Worm (Caenorhabditis elegans): ENCODE results near the gene ZK84.5.

The ZK84.5 gene

ce11 chrII:6061495-6061894 lies 45.2 kb upstream of the ZK84.5 start (continued):
- TF ChIP-seq nhr-71 (tag; optimal IDR thresholded peaks at IDR 0.05) (peak; percentile 95), fkh-4 (tag; optimal IDR thresholded peaks at IDR 0.05; ENCODE audit: borderline replicate concordance) (peak; percentile 97), fkh-10 (GFP tag; optimal IDR thresholded peaks at IDR 0.05) (no peak), snu-23 (GFP tag; optimal IDR thresholded peaks at IDR 0.05) (peak; percentile 93), nhr-12 (tag; optimal IDR thresholded peaks at IDR 0.05) (no peak), lir-3 (tag; optimal IDR thresholded peaks at IDR 0.05; ENCODE audit: poor library complexity) (peak; percentile 98), dpl-1 (GFP tag; optimal IDR thresholded peaks at IDR 0.05) (peak; percentile 95 to 98 (median 97)), fkh-8 (tag; optimal IDR thresholded peaks at IDR 0.05) (peak; percentile 73), ceh-8 (GFP tag; optimal IDR thresholded peaks at IDR 0.05) (peak; percentile 84), Y116A8C.19 (tag; optimal IDR thresholded peaks at IDR 0.05; ENCODE audit: borderline replicate concordance) (peak; percentile 95), zag-1 (tag; optimal IDR thresholded peaks at IDR 0.05) (no peak), efl-1 (optimal IDR thresholded peaks at IDR 0.05) (peak; percentile 98 to 99), efl-1 (GFP tag; optimal IDR thresholded peaks at IDR 0.05 in 1 of 2) (peak; percentile 97 to 100), alr-1 (tag; optimal IDR thresholded peaks at IDR 0.05; ENCODE audit: borderline replicate concordance) (no peak), lin-15B (tag; optimal IDR thresholded peaks at IDR 0.05) (peak; percentile 63), efl-3 (GFP tag; optimal IDR thresholded peaks at IDR 0.05) (peak; percentile 73), pag-3 (tag; optimal IDR thresholded peaks at IDR 0.05; ENCODE audit: borderline replicate concordance, insufficient read depth) (no peak), dsc-1 (tag; optimal IDR thresholded peaks at IDR 0.05) (peak; percentile 97), unc-30 (tag; optimal IDR thresholded peaks at IDR 0.05) (no peak), ztf-4 (tag; optimal IDR thresholded peaks at IDR 0.05) (peak; percentile 76), lsy-2 (tag; optimal IDR thresholded peaks at IDR 0.05) (peak; percentile 84 to 91), nhr-11 (tag; optimal IDR thresholded peaks at IDR 0.05) (peak; percentile 49), pax-3 (tag; optimal IDR thresholded peaks at IDR 0.05) (peak; percentile 93), ztf-11 (tag; optimal IDR thresholded peaks at IDR 0.05) (peak in 1 of 2 experiments; percentile 98), rnt-1 (tag; optimal IDR thresholded peaks at IDR 0.05) (peak; percentile 99), mdl-1 (tag; optimal IDR thresholded peaks at IDR 0.05) (peak in 1 of 2 experiments; percentile 62), vab-15 (tag; optimal IDR thresholded peaks at IDR 0.05) (peak; percentile 44), sptf-1 (tag; optimal IDR thresholded peaks at IDR 0.05) (no peak), fos-1 (tag; optimal IDR thresholded peaks at IDR 0.05) (peak; percentile 1), nhr-85 (tag) (peak; percentile 95), C34B4.2 (tag; optimal IDR thresholded peaks at IDR 0.05) (peak; percentile 13), elt-2 (tag; optimal IDR thresholded peaks at IDR 0.05) (peak; percentile 82), nhr-19 (GFP tag; conservative IDR thresholded peaks at IDR 0.05) (peak; percentile 93), isw-1 (GFP tag; IDR thresholded peaks at IDR 0.05) (peak; percentile 74), grh-1 (GFP tag; IDR thresholded peaks at IDR 0.05) (peak; percentile 81), unc-98 (GFP tag; IDR thresholded peaks at IDR 0.05) (peak; percentile 74), aly-2 (tag; optimal IDR thresholded peaks at IDR 0.05) (peak; percentile 59)

- TF ChIP-seq lsy-2 (tag; optimal IDR thresholded peaks at IDR 0.05): peak in 1 of 2 experiments; percentile 45
- TF ChIP-seq lin-39 (tag; optimal IDR thresholded peaks at IDR 0.05): no peak
- TF ChIP-seq mep-1 (tag; optimal IDR thresholded peaks at IDR 0.05): no peak
- TF ChIP-seq egl-27 (tag; optimal IDR thresholded peaks at IDR 0.05): no peak
- TF ChIP-seq tlp-1 (tag; optimal IDR thresholded peaks at IDR 0.05): no peak
- no peak for TF ChIP-seq ztf-4 (tag; optimal IDR thresholded peaks at IDR 0.05)
- no peak for TF ChIP-seq nhr-76 (tag; optimal IDR thresholded peaks at IDR 0.05)
- no peak for TF ChIP-seq hlh-4 (tag; optimal IDR thresholded peaks at IDR 0.05)
- no peak for TF ChIP-seq ces-1 (GFP tag; optimal IDR thresholded peaks at IDR 0.05)
- no peak for TF ChIP-seq nhr-28 (tag; optimal IDR thresholded peaks at IDR 0.05)
- TF ChIP-seq rnt-1 (tag; optimal IDR thresholded peaks at IDR 0.05): peak; percentile 3
- TF ChIP-seq snu-23 (GFP tag; optimal IDR thresholded peaks at IDR 0.05): peak; percentile 5
- no peak for TF ChIP-seq mdl-1 (tag; optimal IDR thresholded peaks at IDR 0.05)
- TF ChIP-seq aha-1 (tag; optimal IDR thresholded peaks at IDR 0.05): no peak
- TF ChIP-seq Y116A8C.19 (tag; optimal IDR thresholded peaks at IDR 0.05; ENCODE audit: borderline replicate concordance): no peak
- TF ChIP-seq irx-1 (tag; optimal IDR thresholded peaks at IDR 0.05): no peak
- TF ChIP-seq nhr-20 (tag; optimal IDR thresholded peaks at IDR 0.05): peak; percentile 3
- TF ChIP-seq grh-1 (GFP tag; IDR thresholded peaks at IDR 0.05): no peak
- TF ChIP-seq hpl-2 (GFP tag; optimal IDR thresholded peaks at IDR 0.05): no peak
- no peak for TF ChIP-seq pag-3 (tag; optimal IDR thresholded peaks at IDR 0.05; ENCODE audit: borderline replicate concordance, insufficient read depth)
- no peak for TF ChIP-seq sptf-1 (tag; optimal IDR thresholded peaks at IDR 0.05)
- TF ChIP-seq fkh-8 (tag; optimal IDR thresholded peaks at IDR 0.05): no peak
- TF ChIP-seq ceh-88 (GFP tag; IDR thresholded peaks at IDR 0.05): no peak
- no peak for TF ChIP-seq skn-1 (tag; optimal IDR thresholded peaks at IDR 0.05)
- TF ChIP-seq blmp-1 (tag; optimal IDR thresholded peaks at IDR 0.05): peak; percentile 17
Measured at ce11 chrII:6055927-6056326, 39.6 kb upstream of the ZK84.5 start, which contains the start of gene R12C12.7. TSS of gene R12C12.7 (minus strand) at chrII:6055985.

All from whole organism, L1 larva.